Fruit fly (Drosophila melanogaster): ENCODE data around the gene nero.
A peak's percentile ranks its signal among the peaks of the same experiment; 100 is the strongest.

Gene nero

dm6 chr3R:31704524-31705215, 42.7 kb downstream of the nero start (continued):
- TF ChIP-seq CG6689 (GFP tag; IDR thresholded peaks at IDR 0.05) (peak; percentile 62), croc (GFP tag; conservative IDR thresholded peaks at IDR 0.05) (peak; percentile 53; the same call in 2 of the 3 replicates), vnd (GFP tag; IDR thresholded peaks at IDR 0.05; ENCODE audit: partially characterized antibody) (no peak), hkb (optimal IDR thresholded peaks at IDR 0.05) (no peak), hkb (GFP tag; IDR thresholded peaks at IDR 0.05) (peak; percentile 30; the same call in 1 of the 2 replicates), bsh (GFP tag; optimal IDR thresholded peaks at IDR 0.05) (peak in 1 of 2 experiments; percentile 61), cad (GFP tag; optimal IDR thresholded peaks at IDR 0.05) (no peak), H2.0 (GFP tag; IDR thresholded peaks at IDR 0.05) (peak; percentile 18; the same call in 1 of the 2 replicates), dmrt11E (tag; optimal IDR thresholded peaks at IDR 0.05) (peak; percentile 94), CG11695 (GFP tag; IDR thresholded peaks at IDR 0.05) (no peak), nom (GFP tag; optimal IDR thresholded peaks at IDR 0.05) (no peak), gsb-n (tag; optimal IDR thresholded peaks at IDR 0.05) (peak; percentile 51), Myb (GFP tag; optimal IDR thresholded peaks at IDR 0.05) (no peak), kni (GFP tag; optimal IDR thresholded peaks at IDR 0.05) (no peak), HLH3B (GFP tag; IDR thresholded peaks at IDR 0.05) (0 out of 2 replicates have a peak, but pooled peaks have one; percentile 16), CG30431 (GFP tag; optimal IDR thresholded peaks at IDR 0.05) (peak; percentile 44), CG14667 (GFP tag; IDR thresholded peaks at IDR 0.05) (peak; percentile 56), CG12104 (GFP tag; optimal IDR thresholded peaks at IDR 0.05) (no peak), zfh1 (GFP tag; IDR thresholded peaks at IDR 0.05) (peak; percentile 88), CG12155 (GFP tag; optimal IDR thresholded peaks at IDR 0.05) (peak; percentile 23), CG14710 (tag; optimal IDR thresholded peaks at IDR 0.05) (peak; percentile 76), lov (optimal IDR thresholded peaks at IDR 0.05) (no peak), lov (GFP tag; IDR thresholded peaks at IDR 0.05) (peak; percentile 75; the same call in 2 of the 3 replicates), CG32532 (GFP tag; IDR thresholded peaks at IDR 0.05) (no peak), ac (GFP tag; optimal IDR thresholded peaks at IDR 0.05) (peak; percentile 79), CG2202 (tag; optimal IDR thresholded peaks at IDR 0.05) (peak; percentile 57), CG2889 (GFP tag; IDR thresholded peaks at IDR 0.05) (no peak), zen (tag; optimal IDR thresholded peaks at IDR 0.05) (peak; percentile 88), gem (tag; optimal IDR thresholded peaks at IDR 0.05) (peak; percentile 79), CG1529 (GFP tag; optimal IDR thresholded peaks at IDR 0.05) (peak; percentile 11), sc (optimal IDR thresholded peaks at IDR 0.05) (no peak), sc (GFP tag; optimal IDR thresholded peaks at IDR 0.05) (peak; percentile 45), CoRest (tag; optimal IDR thresholded peaks at IDR 0.05) (peak; percentile 43), CG8388 (GFP tag; optimal IDR thresholded peaks at IDR 0.05) (peak; percentile 48), Kr (GFP tag; optimal IDR thresholded peaks at IDR 0.05) (peak; percentile 88), CG12659 (GFP tag; optimal IDR thresholded peaks at IDR 0.05) (no peak)

- no peak for TF ChIP-seq CG7786 (GFP tag; optimal IDR thresholded peaks at IDR 0.05)
- no peak for TF ChIP-seq zen (tag; optimal IDR thresholded peaks at IDR 0.05)
- no peak for TF ChIP-seq Optix (GFP tag; IDR thresholded peaks at IDR 0.05)
- TF ChIP-seq CG18262 (tag; optimal IDR thresholded peaks at IDR 0.05) = peak; percentile 3
- TF ChIP-seq trem (tag; optimal IDR thresholded peaks at IDR 0.05) = peak; percentile 3
- TF ChIP-seq CG12071 (GFP tag; optimal IDR thresholded peaks at IDR 0.05) = no peak
- TF ChIP-seq lmd (GFP tag; IDR thresholded peaks at IDR 0.05) = no peak
- no peak for TF ChIP-seq al (GFP tag; IDR thresholded peaks at IDR 0.05)
- TF ChIP-seq jigr1 (GFP tag; IDR thresholded peaks at IDR 0.05) = no peak
- TF ChIP-seq dmrt11E (tag; optimal IDR thresholded peaks at IDR 0.05) = peak; percentile 9
- no peak for TF ChIP-seq H2.0 (GFP tag; IDR thresholded peaks at IDR 0.05)
- peak; percentile 2 for TF ChIP-seq CG12391 (tag; optimal IDR thresholded peaks at IDR 0.05)
- TF ChIP-seq CG12236 (GFP tag; optimal IDR thresholded peaks at IDR 0.05) = no peak
- no peak for TF ChIP-seq Tbp (GFP tag; optimal IDR thresholded peaks at IDR 0.05)
- no peak for TF ChIP-seq CG4707 (GFP tag; optimal IDR thresholded peaks at IDR 0.05)
- TF ChIP-seq HLH54F (GFP tag; optimal IDR thresholded peaks at IDR 0.05) = no peak
- no peak for TF ChIP-seq Dfd (GFP tag; optimal IDR thresholded peaks at IDR 0.05)
- TF ChIP-seq fd102C (GFP tag; optimal IDR thresholded peaks at IDR 0.05) = no peak
- no peak for TF ChIP-seq Lpt (GFP tag; optimal IDR thresholded peaks at IDR 0.05)
- TF ChIP-seq yki (optimal IDR thresholded peaks at IDR 0.05) = no peak
These were observed 44.0 kb downstream of the nero start for dm6 chr3R:31703370-31703769.
